Comparison of ENCODE assay signal across 3 worm cellular contexts in the genomic region with DNA sequence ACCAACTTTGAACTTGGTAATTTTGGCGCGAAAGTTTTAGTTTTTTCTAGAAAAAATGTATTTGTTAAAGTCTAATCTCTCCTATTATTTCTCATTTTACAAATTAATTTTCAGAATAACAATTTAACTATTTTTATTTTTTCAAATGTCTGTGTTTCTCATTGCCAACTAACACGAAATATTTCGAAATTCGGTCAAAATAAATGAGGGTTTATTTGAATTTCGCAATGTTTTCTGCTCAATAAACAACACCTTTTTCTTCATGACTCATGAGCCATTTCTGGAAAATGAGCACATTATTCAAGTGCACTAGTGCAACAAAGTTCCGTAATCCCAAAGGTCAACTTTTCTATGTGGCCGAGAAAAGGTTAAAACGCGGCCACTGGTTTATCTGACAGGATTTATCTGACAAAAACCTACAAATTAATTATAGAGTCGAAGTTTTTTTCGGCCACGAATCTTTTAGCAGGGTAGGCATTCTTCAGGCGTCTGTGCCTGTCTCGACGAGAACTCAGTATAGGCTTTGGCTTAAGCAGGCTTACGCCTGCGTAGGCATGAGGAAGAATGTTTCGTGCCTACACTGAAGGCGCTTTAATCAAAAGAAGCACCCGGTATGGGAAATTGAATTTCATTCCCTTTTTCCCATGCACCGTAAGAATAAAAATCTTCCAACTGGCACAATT.
TF ChIP-seq lines count a peak whose summit lies in the region.

A gene (plus strand): TSS at position 633 of the 683 bp plus-strand sequence.

TF ChIP-seq in whole organism, L2 larva, 48 proteins besides CTCF, POLR2A, EP300 and RAD21:
- TF ChIP-seq snpc-4 (tag; optimal IDR thresholded peaks at IDR 0.05; lab: Kevin White, UChicago) (no peak), aly-2 (tag; optimal IDR thresholded peaks at IDR 0.05; lab: Kevin White, UChicago) (no peak), lin-11 (tag; optimal IDR thresholded peaks at IDR 0.05; lab: Kevin White, UChicago) (no peak), F13H6.1 (tag; optimal IDR thresholded peaks at IDR 0.05; lab: Kevin White, UChicago) (no peak), nhr-6 (tag; optimal IDR thresholded peaks at IDR 0.05; lab: Kevin White, UChicago) (no peak), elt-3 (tag; optimal IDR thresholded peaks at IDR 0.05; lab: Kevin White, UChicago) (no peak), unc-55 (GFP tag; optimal IDR thresholded peaks at IDR 0.05; lab: Kevin White, UChicago) (peak; percentile 60), C34F6.9 (tag; optimal IDR thresholded peaks at IDR 0.05; lab: Kevin White, UChicago) (no peak)

TF ChIP-seq in whole organism, L4 larva, 104 proteins besides CTCF, POLR2A, EP300 and RAD21:
- TF ChIP-seq snpc-4 (tag; optimal IDR thresholded peaks at IDR 0.05; lab: Kevin White, UChicago) = no peak
- TF ChIP-seq egl-27 (tag; optimal IDR thresholded peaks at IDR 0.05; lab: Kevin White, UChicago) = no peak
- TF ChIP-seq lim-7 (GFP tag; IDR thresholded peaks at IDR 0.05; lab: Robert Waterston, UW) = no peak
- no peak for TF ChIP-seq unc-130 (GFP tag; optimal IDR thresholded peaks at IDR 0.05; lab: Kevin White, UChicago)
- TF ChIP-seq pha-4 (GFP tag; IDR thresholded peaks at IDR 0.05; lab: Robert Waterston, UW) = no peak
- no peak for TF ChIP-seq pha-4 (tag; optimal IDR thresholded peaks at IDR 0.05; lab: Kevin White, UChicago)
- no peak for TF ChIP-seq nhr-76 (tag; optimal IDR thresholded peaks at IDR 0.05; lab: Kevin White, UChicago)
- peak; percentile 18 for TF ChIP-seq aha-1 (tag; lab: Kevin White, UChicago)
- no peak for TF ChIP-seq hmg-1.1 (GFP tag; IDR thresholded peaks at IDR 0.05; lab: Robert Waterston, UW)

TF ChIP-seq in whole organism, young adult, 124 proteins besides CTCF, POLR2A, EP300 and RAD21:
- no peak for TF ChIP-seq cebp-1 (GFP tag; IDR thresholded peaks at IDR 0.05; lab: Robert Waterston, UW)
- TF ChIP-seq cebp-1 (tag; optimal IDR thresholded peaks at IDR 0.05; lab: Kevin White, UChicago) = peak; percentile 87
- no peak for TF ChIP-seq B0261.1 (tag; optimal IDR thresholded peaks at IDR 0.05; lab: Kevin White, UChicago)
